Worm (Caenorhabditis elegans): ENCODE measurements around the gene Y60A3A.24.

Gene Y60A3A.24

ce11 chrV:20005724-20006132 lies 24.0 kb upstream of the Y60A3A.24 start (continued):
- TF ChIP-seq C04F5.9 (tag; optimal IDR thresholded peaks at IDR 0.05) (no peak), mdl-1 (tag; optimal IDR thresholded peaks at IDR 0.05) (peak in 1 of 2 experiments; percentile 78), skn-1 (tag; optimal IDR thresholded peaks at IDR 0.05) (peak; percentile 68), elt-2 (tag; optimal IDR thresholded peaks at IDR 0.05) (no peak), blmp-1 (tag; optimal IDR thresholded peaks at IDR 0.05) (no peak), pax-3 (tag; optimal IDR thresholded peaks at IDR 0.05) (peak; percentile 56), lin-14 (GFP tag; optimal IDR thresholded peaks at IDR 0.05) (peak; percentile 97), irx-1 (tag; optimal IDR thresholded peaks at IDR 0.05) (peak; percentile 38), lir-3 (tag; optimal IDR thresholded peaks at IDR 0.05; ENCODE audit: poor library complexity) (no peak), dsc-1 (tag; optimal IDR thresholded peaks at IDR 0.05) (peak; percentile 77), nhr-11 (tag; optimal IDR thresholded peaks at IDR 0.05) (peak; percentile 20), nhr-76 (tag; optimal IDR thresholded peaks at IDR 0.05) (no peak), hlh-17 (GFP tag; optimal IDR thresholded peaks at IDR 0.05; ENCODE audit: borderline replicate concordance) (no peak), nhr-28 (tag; optimal IDR thresholded peaks at IDR 0.05) (no peak), fkh-4 (tag; optimal IDR thresholded peaks at IDR 0.05; ENCODE audit: borderline replicate concordance) (no peak), F16B12.6 (tag; optimal IDR thresholded peaks at IDR 0.05) (peak; percentile 8), unc-98 (GFP tag; IDR thresholded peaks at IDR 0.05) (no peak), ets-5 (GFP tag; IDR thresholded peaks at IDR 0.05) (no peak), nhr-84 (tag; optimal IDR thresholded peaks at IDR 0.05) (no peak), fkh-10 (GFP tag; optimal IDR thresholded peaks at IDR 0.05) (peak; percentile 35), grh-1 (GFP tag; IDR thresholded peaks at IDR 0.05) (no peak), elt-3 (tag; optimal IDR thresholded peaks at IDR 0.05) (no peak), unc-62 (GFP tag; optimal IDR thresholded peaks at IDR 0.05) (no peak), nhr-20 (tag; optimal IDR thresholded peaks at IDR 0.05) (peak; percentile 75), xbp-1 (tag; optimal IDR thresholded peaks at IDR 0.05) (peak; percentile 76), sptf-1 (tag; optimal IDR thresholded peaks at IDR 0.05) (no peak), dpl-1 (GFP tag; optimal IDR thresholded peaks at IDR 0.05) (peak in 2 of 3 experiments; percentile 48 to 49), ceh-82 (tag; optimal IDR thresholded peaks at IDR 0.05) (peak; percentile 64 to 72 (median 65)), ceh-88 (GFP tag; IDR thresholded peaks at IDR 0.05) (no peak), C34B4.2 (tag; optimal IDR thresholded peaks at IDR 0.05) (no peak), mab-9 (GFP tag; IDR thresholded peaks at IDR 0.05) (peak; percentile 72)

- TF ChIP-seq efl-1 (optimal IDR thresholded peaks at IDR 0.05) (no peak), efl-1 (GFP tag; optimal IDR thresholded peaks at IDR 0.05 in 1 of 2) (no peak), pax-3 (tag; optimal IDR thresholded peaks at IDR 0.05) (no peak), ceh-8 (GFP tag; optimal IDR thresholded peaks at IDR 0.05) (no peak), lin-35 (GFP tag; optimal IDR thresholded peaks at IDR 0.05) (peak in 1 of 2 experiments; percentile 9), ztf-11 (tag; optimal IDR thresholded peaks at IDR 0.05) (no peak), nhr-71 (tag; optimal IDR thresholded peaks at IDR 0.05) (peak; percentile 28), swsn-7 (tag; optimal IDR thresholded peaks at IDR 0.05) (no peak), skn-1 (tag; optimal IDR thresholded peaks at IDR 0.05) (no peak), nhr-76 (tag; optimal IDR thresholded peaks at IDR 0.05) (no peak), snpc-4 (tag; optimal IDR thresholded peaks at IDR 0.05) (no peak), efl-3 (GFP tag; optimal IDR thresholded peaks at IDR 0.05) (no peak), lsy-2 (tag; optimal IDR thresholded peaks at IDR 0.05) (no peak), C34B4.2 (tag; optimal IDR thresholded peaks at IDR 0.05) (no peak), nhr-85 (tag) (no peak), elt-2 (tag; optimal IDR thresholded peaks at IDR 0.05) (peak; percentile 9), nhr-20 (tag; optimal IDR thresholded peaks at IDR 0.05) (peak; percentile 15), grh-1 (GFP tag; IDR thresholded peaks at IDR 0.05) (no peak), unc-130 (tag; optimal IDR thresholded peaks at IDR 0.05) (no peak), hlh-17 (GFP tag; optimal IDR thresholded peaks at IDR 0.05; ENCODE audit: borderline replicate concordance) (no peak), snu-23 (GFP tag; optimal IDR thresholded peaks at IDR 0.05) (peak; percentile 6), unc-62 (GFP tag; optimal IDR thresholded peaks at IDR 0.05) (no peak), mdl-1 (tag; optimal IDR thresholded peaks at IDR 0.05) (peak in 1 of 2 experiments; percentile 15), unc-98 (GFP tag; IDR thresholded peaks at IDR 0.05) (no peak), aha-1 (tag; optimal IDR thresholded peaks at IDR 0.05) (no peak), C04F5.9 (tag; optimal IDR thresholded peaks at IDR 0.05) (no peak), lir-3 (tag; optimal IDR thresholded peaks at IDR 0.05; ENCODE audit: poor library complexity) (no peak), ces-1 (GFP tag; optimal IDR thresholded peaks at IDR 0.05) (no peak), fkh-8 (tag; optimal IDR thresholded peaks at IDR 0.05) (no peak), elt-3 (tag; optimal IDR thresholded peaks at IDR 0.05) (peak in 1 of 6 experiments; percentile 5), vab-15 (tag; optimal IDR thresholded peaks at IDR 0.05) (no peak), isw-1 (GFP tag; IDR thresholded peaks at IDR 0.05) (no peak), C16A3.4 (tag; optimal IDR thresholded peaks at IDR 0.05) (no peak)
Measured at ce11 chrV:20004385-20004784, 22.7 kb upstream of the Y60A3A.24 start, which contains the start of gene unc-51. Gene unc-51 (minus strand): TSS chrV:20004485.
